Worm (Caenorhabditis elegans) whole organism, L3 larva: ENCODE data around the gene F58D12.1.

Experiments used
- R02D3.7 ChIP-seq: fragments of 150-350 bp; optimal IDR thresholded peaks from 2 replicates; lab custom pipeline; 2014; ENCODE audit warnings: missing biosample characterization, missing genetic modification characterization
- aly-2 ChIP-seq: fragments of 150-350 bp; optimal IDR thresholded peaks from 2 replicates; lab custom pipeline; 2014; ENCODE audit warnings: missing biosample characterization, missing genetic modification characterization
- ama-1 ChIP-seq: fragments of 150-350 bp; optimal IDR thresholded peaks from 2 replicates; lab custom pipeline; 2018
- ceh-28 ChIP-seq: fragments of 150-350 bp; optimal IDR thresholded peaks from 2 replicates; lab custom pipeline; 2014; ENCODE audit warnings: missing biosample characterization, missing genetic modification reagents, missing genetic modification characterization
- ceh-82 ChIP-seq: fragments of 150-350 bp; optimal IDR thresholded peaks from 2 replicates; lab custom pipeline; 2014; ENCODE audit warnings: missing biosample characterization, missing genetic modification characterization
- egl-27 ChIP-seq: sonication (generic microtip); optimal IDR thresholded peaks from 4 replicates; lab custom pipeline; 2017; ENCODE audit warnings: missing biosample characterization, missing genetic modification reagents, missing genetic modification characterization
- egl-5 ChIP-seq: fragments of 150-350 bp; optimal IDR thresholded peaks from 2 replicates; lab custom pipeline; 2017; ENCODE audit warnings: missing biosample characterization, missing genetic modification reagents, missing genetic modification characterization, inconsistent platforms
- elt-1 ChIP-seq: fragments of 150-350 bp; optimal IDR thresholded peaks from 2 replicates; lab custom pipeline; 2014; ENCODE audit warnings: missing biosample characterization, missing genetic modification characterization
- elt-2 ChIP-seq: sonication (generic microtip); optimal IDR thresholded peaks from 2 replicates; lab custom pipeline; 2016; ENCODE audit warnings: missing genetic modification reagents, mild to moderate bottlenecking, missing genetic modification characterization, missing compliant biosample characterization
- eor-1 ChIP-seq, 2 experiments: fragments of 150-350 bp; optimal IDR thresholded peaks; 2 replicates each; lab custom pipeline; 2014 to 2018; ENCODE audit warnings: missing biosample characterization in 2 of 2, missing genetic modification characterization in 2 of 2
- fkh-10 ChIP-seq: sonication (generic microtip); optimal IDR thresholded peaks from 2 replicates; lab custom pipeline; 2017; ENCODE audit warnings: missing biosample characterization, missing genetic modification reagents, missing genetic modification characterization
- fos-1 ChIP-seq: fragments of 150-350 bp; optimal IDR thresholded peaks from 2 replicates; lab custom pipeline; 2014; ENCODE audit warnings: missing biosample characterization, missing genetic modification characterization
- hmg-11 ChIP-seq: sonication (generic microtip); optimal IDR thresholded peaks from 2 replicates; lab custom pipeline; 2016; ENCODE audit warnings: missing genetic modification characterization, missing compliant biosample characterization
- jun-1 ChIP-seq: fragments of 150-350 bp; optimal IDR thresholded peaks from 2 replicates; lab custom pipeline; 2014; ENCODE audit warnings: missing biosample characterization, missing genetic modification reagents, missing genetic modification characterization
- lin-15B ChIP-seq: fragments of 150-350 bp; optimal IDR thresholded peaks from 2 replicates; lab custom pipeline; 2014; ENCODE audit warnings: missing biosample characterization, missing genetic modification characterization
- lin-39 ChIP-seq: fragments of 150-350 bp; optimal IDR thresholded peaks from 2 replicates; lab custom pipeline; 2018; ENCODE audit warnings: missing biosample characterization, missing genetic modification reagents, missing genetic modification characterization
- lsy-12 ChIP-seq: sonication (generic microtip); optimal IDR thresholded peaks from 2 replicates; lab custom pipeline; 2016; ENCODE audit warnings: mild to moderate bottlenecking, missing genetic modification characterization, missing compliant biosample characterization
- mdl-1 ChIP-seq: fragments of 150-350 bp; optimal IDR thresholded peaks from 2 replicates; lab custom pipeline; 2014; ENCODE audit warnings: missing biosample characterization, missing genetic modification characterization
- nfya-1 ChIP-seq: sonication (generic microtip); optimal IDR thresholded peaks from 2 replicates; lab custom pipeline; 2017; ENCODE audit warnings: missing genetic modification characterization, mild to moderate bottlenecking, missing compliant biosample characterization, antibody characterized with exemption, moderate library complexity; ENCODE audit not compliant: insufficient read depth
- nhr-11 ChIP-seq: fragments of 150-350 bp; optimal IDR thresholded peaks from 2 replicates; lab custom pipeline; 2014; ENCODE audit warnings: missing biosample characterization, missing genetic modification characterization
- nhr-12 ChIP-seq: fragments of 150-350 bp; optimal IDR thresholded peaks from 2 replicates; lab custom pipeline; 2014; ENCODE audit warnings: missing biosample characterization, missing genetic modification characterization
- nhr-23 ChIP-seq: fragments of 150-350 bp; optimal IDR thresholded peaks from 2 replicates; lab custom pipeline; 2014; ENCODE audit warnings: missing biosample characterization, missing genetic modification reagents, missing genetic modification characterization
- nhr-25 ChIP-seq: sonication (generic microtip); optimal IDR thresholded peaks from 2 replicates; lab custom pipeline; 2017; ENCODE audit warnings: missing biosample characterization, missing genetic modification characterization
- nhr-28 ChIP-seq: fragments of 150-350 bp; optimal IDR thresholded peaks from 2 replicates; lab custom pipeline; 2014; ENCODE audit warnings: missing biosample characterization, missing genetic modification characterization
- nhr-43 ChIP-seq: sonication (generic microtip); optimal IDR thresholded peaks from 2 replicates; lab custom pipeline; 2016; ENCODE audit warnings: mild to moderate bottlenecking, missing genetic modification characterization, missing compliant biosample characterization; ENCODE audit not compliant: poor library complexity, severe bottlenecking
- nhr-67 ChIP-seq: fragments of 150-350 bp; optimal IDR thresholded peaks from 2 replicates; lab custom pipeline; 2014; ENCODE audit warnings: missing biosample characterization, missing genetic modification characterization
- nhr-76 ChIP-seq: fragments of 150-350 bp; sonication (generic microtip); optimal IDR thresholded peaks from 5 replicates; lab custom pipeline; 2014; ENCODE audit warnings: missing biosample characterization, missing genetic modification characterization
- nhr-77 ChIP-seq: fragments of 150-350 bp; optimal IDR thresholded peaks from 2 replicates; lab custom pipeline; 2014; ENCODE audit warnings: missing biosample characterization, missing genetic modification characterization
- pha-4 ChIP-seq: fragments of 150-350 bp; optimal IDR thresholded peaks from 2 replicates; lab custom pipeline; 2014; ENCODE audit warnings: missing biosample characterization, missing genetic modification reagents, missing genetic modification characterization
- pqm-1 ChIP-seq: fragments of 150-350 bp; optimal IDR thresholded peaks from 2 replicates; lab custom pipeline; 2017; ENCODE audit warnings: missing biosample characterization, missing genetic modification characterization, inconsistent platforms
- skn-1 ChIP-seq: fragments of 150-350 bp; optimal IDR thresholded peaks from 2 replicates; lab custom pipeline; 2014; ENCODE audit warnings: missing biosample characterization, missing genetic modification characterization
- snpc-4 ChIP-seq: fragments of 150-350 bp; optimal IDR thresholded peaks from 2 replicates; lab custom pipeline; 2014; ENCODE audit warnings: missing biosample characterization, missing genetic modification characterization
- tbx-2 ChIP-seq: sonication (generic microtip); optimal IDR thresholded peaks from 2 replicates; lab custom pipeline; 2016; ENCODE audit warnings: mild to moderate bottlenecking, missing genetic modification characterization, missing compliant biosample characterization
- unc-62 ChIP-seq: fragments of 150-350 bp; sonication (generic microtip); optimal IDR thresholded peaks from 4 replicates; lab custom pipeline; 2014; ENCODE audit warnings: missing biosample characterization, missing genetic modification reagents, missing genetic modification characterization
- ztf-11 ChIP-seq: fragments of 150-350 bp; optimal IDR thresholded peaks from 2 replicates; lab custom pipeline; 2014; ENCODE audit warnings: missing biosample characterization, missing genetic modification characterization
- ztf-4 ChIP-seq: fragments of 150-350 bp; optimal IDR thresholded peaks from 2 replicates; lab custom pipeline; 2014; ENCODE audit warnings: missing biosample characterization, missing genetic modification characterization

F58D12.1 gene

DNA sequence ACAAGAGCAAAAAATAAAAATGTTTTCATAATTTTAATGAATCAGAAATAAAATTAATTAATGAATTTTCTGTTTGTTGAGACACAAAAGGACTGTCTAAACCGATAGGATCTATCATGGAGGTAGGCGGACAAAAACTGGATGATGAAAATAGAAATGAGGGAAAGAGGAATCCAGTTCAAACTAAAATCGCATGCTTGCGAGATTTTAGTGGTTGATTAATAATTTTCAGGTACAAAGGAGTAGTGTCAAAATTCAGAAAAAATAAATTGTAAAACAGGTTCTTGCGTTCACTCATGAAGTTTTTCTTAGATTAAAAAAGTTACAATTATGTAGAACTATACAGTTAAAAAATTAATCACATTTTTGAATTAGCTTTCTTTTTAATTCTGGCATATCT, 22.0 kb upstream of the F58D12.1 start, which contains the start of gene T08G5.3:
T08G5.3 (minus strand) TSS at position 101 of the 400 bp plus-strand sequence.
- TF ChIP-seq pqm-1 (tag; lab: Kevin White, UChicago): no peak

DNA sequence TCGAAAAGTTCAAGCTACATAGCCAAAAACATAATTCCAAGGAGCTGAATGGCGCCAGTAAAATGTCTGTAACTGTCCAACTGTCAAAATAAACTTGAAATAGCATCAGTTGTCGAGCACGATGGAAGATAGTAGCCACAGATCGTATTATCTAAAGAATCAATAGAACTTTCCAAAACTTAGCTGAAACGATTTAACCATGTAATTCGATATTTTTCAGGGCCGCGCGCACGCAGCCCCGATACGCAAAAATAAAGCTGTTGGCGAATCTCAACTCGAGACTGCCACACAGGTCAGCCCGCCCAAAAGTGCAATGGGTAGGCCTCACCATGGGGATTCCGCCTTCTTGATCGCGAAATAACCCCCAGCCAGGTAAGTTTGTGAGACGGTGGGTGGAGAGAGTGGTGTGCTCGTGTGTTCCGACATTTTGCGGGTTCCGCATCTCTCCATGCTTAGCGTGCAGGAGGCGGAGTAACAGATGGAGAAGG, 21.1 kb upstream of the F58D12.1 start:
- TF ChIP-seq snpc-4: peak; percentile 94
- TF ChIP-seq nhr-77: peak; percentile 23
- peak; percentile 78 for TF ChIP-seq nhr-43 (tag; lab: Kevin White, UChicago)
- peak; percentile 21 for TF ChIP-seq R02D3.7 (tag; lab: Kevin White, UChicago)
- no peak for TF ChIP-seq aly-2
- no peak for TF ChIP-seq ztf-11 (tag; lab: Kevin White, UChicago)
- TF ChIP-seq nhr-23 (tag; lab: Kevin White, UChicago): peak; percentile 14
- peak; percentile 37 for TF ChIP-seq ceh-28 (tag; lab: Kevin White, UChicago)
- no peak for TF ChIP-seq ztf-4 (tag; lab: Kevin White, UChicago)
- peak; percentile 22 for TF ChIP-seq lin-15B
- peak; percentile 94 for TF ChIP-seq ama-1 (lab: Kevin White, UChicago)
- TF ChIP-seq unc-62 (GFP tag; lab: Kevin White, UChicago): no peak
- TF ChIP-seq nfya-1: peak; percentile 28
- TF ChIP-seq tbx-2: peak; percentile 40
- TF ChIP-seq pqm-1 (tag; lab: Kevin White, UChicago): peak; percentile 24
- peak; percentile 61 for TF ChIP-seq elt-2 (tag; lab: Kevin White, UChicago)
- TF ChIP-seq lsy-12: peak; percentile 71
- TF ChIP-seq, all 47 proteins: peak for 13

DNA sequence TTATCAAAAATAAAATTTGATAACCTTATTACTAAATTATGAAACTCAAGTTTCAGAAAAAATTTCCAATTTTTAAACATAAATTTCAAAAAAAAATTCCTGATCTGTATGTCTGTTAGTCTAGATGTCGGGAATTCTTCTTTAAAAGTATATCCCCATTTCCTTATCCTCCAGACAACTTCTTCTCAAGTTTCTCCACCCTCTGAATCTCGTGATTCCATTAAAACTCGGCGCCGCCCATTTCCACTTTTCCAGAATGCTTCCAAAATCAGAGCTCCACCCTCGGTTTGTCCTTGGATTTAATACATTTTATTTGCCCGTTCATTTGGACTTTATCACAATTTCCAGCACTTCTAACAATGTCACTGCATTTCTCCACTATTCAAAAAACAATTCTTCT, 15.7 kb upstream of the F58D12.1 start, which contains the start of gene ins-10:
ins-10 (plus strand) TSS at position 301 of the 400 bp plus-strand sequence.
- no peak for TF ChIP-seq skn-1 (tag; lab: Kevin White, UChicago)
- no peak for TF ChIP-seq eor-1 (tag; optimal IDR thresholded peaks at IDR 0.05; lab: Kevin White, UChicago)
- no peak for TF ChIP-seq fkh-10 (GFP tag; lab: Kevin White, UChicago)
- TF ChIP-seq ztf-4 (tag; lab: Kevin White, UChicago): no peak
- TF ChIP-seq jun-1: no peak
- no peak for TF ChIP-seq lin-39 (tag; lab: Kevin White, UChicago)
- TF ChIP-seq snpc-4: no peak
- no peak for TF ChIP-seq fos-1 (tag; lab: Kevin White, UChicago)
- no peak for TF ChIP-seq nhr-28 (tag; lab: Kevin White, UChicago)
- TF ChIP-seq nhr-12: no peak
- no peak for TF ChIP-seq nhr-11 (tag; lab: Kevin White, UChicago)
- no peak for TF ChIP-seq nhr-67 (tag; lab: Kevin White, UChicago)
- TF ChIP-seq lsy-12: no peak
- no peak for TF ChIP-seq ztf-11 (tag; lab: Kevin White, UChicago)
- TF ChIP-seq hmg-11 (tag; lab: Kevin White, UChicago): no peak

DNA sequence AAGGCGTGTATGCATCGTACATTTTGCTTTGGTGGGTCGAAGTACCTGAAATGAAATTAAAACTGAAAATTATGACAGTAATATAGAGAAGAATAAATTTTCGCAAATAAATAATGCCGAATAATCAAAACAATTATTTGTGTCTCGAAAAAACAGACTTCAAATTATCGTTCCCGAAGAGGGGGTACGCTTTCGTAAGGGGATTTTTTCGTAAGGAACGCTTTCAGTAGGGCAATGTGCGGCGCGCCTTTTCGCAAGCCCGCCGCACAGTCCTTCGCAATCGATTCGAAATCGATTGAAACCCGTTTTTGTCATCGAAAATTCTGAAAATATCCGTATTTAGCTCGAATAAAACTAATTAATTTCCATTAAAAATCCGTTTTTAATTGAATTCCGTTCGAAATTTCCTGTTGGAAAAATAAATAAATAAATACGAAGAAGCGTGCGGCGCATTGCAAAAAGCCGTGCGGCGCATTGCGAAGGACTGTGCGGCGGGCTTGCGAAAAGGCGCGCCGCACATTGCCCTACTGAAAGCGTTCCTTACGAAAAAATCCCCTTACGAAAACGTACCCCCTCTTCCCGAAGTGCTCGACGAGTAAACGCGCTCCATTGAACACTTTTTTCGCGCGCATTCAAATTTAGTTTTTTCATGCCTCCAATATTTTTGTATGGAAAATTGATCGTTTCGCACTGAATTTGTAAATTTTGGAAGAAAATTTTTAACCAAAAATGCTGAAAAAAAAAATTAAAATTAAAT, 10.9 kb upstream of the F58D12.1 start, which contains the start of gene vps-39:
vps-39 (minus strand) TSS at position 51 of the 757 bp plus-strand sequence.
- TF ChIP-seq hmg-11 (tag; lab: Kevin White, UChicago): peak; percentile 49
- TF ChIP-seq R02D3.7 (tag; lab: Kevin White, UChicago): peak; percentile 50
- TF ChIP-seq nhr-43 (tag; lab: Kevin White, UChicago): peak; percentile 20
- peak; percentile 28 for TF ChIP-seq lin-15B
- peak; percentile 24 for TF ChIP-seq elt-2 (tag; lab: Kevin White, UChicago)

DNA sequence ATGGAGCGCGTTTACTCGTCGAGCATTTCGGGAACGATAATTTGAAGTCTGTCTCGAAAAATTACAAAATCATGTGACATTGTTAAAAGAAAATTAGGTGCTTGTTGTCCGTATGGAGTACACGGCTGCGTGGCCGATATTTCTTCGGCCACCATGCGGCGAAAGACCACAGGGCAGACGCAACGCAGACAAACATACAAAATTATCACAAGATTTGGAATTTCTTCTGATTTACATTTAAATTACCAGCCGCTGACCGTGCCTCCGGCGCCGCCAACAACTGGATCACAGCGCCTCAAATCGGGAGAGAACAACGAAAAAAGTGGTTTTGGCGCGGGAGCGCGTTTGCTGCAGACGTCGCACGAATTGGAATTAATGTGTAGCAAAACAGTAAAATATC, 5.7 kb downstream of the F58D12.1 start:
- TF ChIP-seq nhr-28 (tag; lab: Kevin White, UChicago): peak; percentile 41
- peak; percentile 75 for TF ChIP-seq ceh-82 (tag; lab: Kevin White, UChicago)
- TF ChIP-seq nhr-23 (tag; lab: Kevin White, UChicago): peak; percentile 97
- peak; percentile 50 for TF ChIP-seq fkh-10 (GFP tag; lab: Kevin White, UChicago)
- peak; percentile 35 for TF ChIP-seq egl-5 (tag; lab: Kevin White, UChicago)
- peak; percentile 65 for TF ChIP-seq pqm-1 (tag; lab: Kevin White, UChicago)
- peak; percentile 94 for TF ChIP-seq lin-39 (tag; lab: Kevin White, UChicago)
- peak; percentile 87 for TF ChIP-seq jun-1
- peak; percentile 52 for TF ChIP-seq elt-1
- peak; percentile 87 for TF ChIP-seq nfya-1
- TF ChIP-seq lin-15B: peak; percentile 82
- peak; percentile 39 for TF ChIP-seq unc-62 (GFP tag; lab: Kevin White, UChicago)
- peak in 1 of 2 experiments; percentile 23 for TF ChIP-seq eor-1 (tag; optimal IDR thresholded peaks at IDR 0.05; lab: Kevin White, UChicago)
- peak; percentile 39 for TF ChIP-seq nhr-77
- peak; percentile 90 for TF ChIP-seq tbx-2
- TF ChIP-seq egl-27 (tag; lab: Kevin White, UChicago): peak; percentile 16
- TF ChIP-seq ztf-4 (tag; lab: Kevin White, UChicago): peak; percentile 28
- TF ChIP-seq pha-4 (tag; lab: Kevin White, UChicago): peak; percentile 77
- peak; percentile 18 for TF ChIP-seq skn-1 (tag; lab: Kevin White, UChicago)
- peak; percentile 80 for TF ChIP-seq R02D3.7 (tag; lab: Kevin White, UChicago)
- TF ChIP-seq nhr-43 (tag; lab: Kevin White, UChicago): peak; percentile 98
- peak; percentile 86 for TF ChIP-seq ceh-28 (tag; lab: Kevin White, UChicago)
- TF ChIP-seq lsy-12: peak; percentile 94
- TF ChIP-seq nhr-76 (tag; lab: Kevin White, UChicago): peak; percentile 10
- peak; percentile 93 for TF ChIP-seq snpc-4
- TF ChIP-seq nhr-25 (tag; lab: Kevin White, UChicago): peak; percentile 96
- TF ChIP-seq elt-2 (tag; lab: Kevin White, UChicago): peak; percentile 77
- TF ChIP-seq mdl-1 (tag; lab: Kevin White, UChicago): peak; percentile 25
- TF ChIP-seq, all 47 proteins: peak for 28; not testable (repeated sequence) for 19
